Worm (Caenorhabditis elegans): Measurements from ENCODE around the gene stn-2.
A peak's percentile ranks its signal among the peaks of the same experiment; 100 is the strongest.

Gene stn-2

ce11 chrX:7659591-7660433 is 20.6 kb downstream of the stn-2 start:
- TF ChIP-seq dao-5 (tag; optimal IDR thresholded peaks at IDR 0.05) (no peak), him-1 (tag; optimal IDR thresholded peaks at IDR 0.05) (no peak), W03F9.2 (tag; optimal IDR thresholded peaks at IDR 0.05) (no peak)

- TF ChIP-seq dao-5 (tag; optimal IDR thresholded peaks at IDR 0.05) (no peak), W03F9.2 (tag; optimal IDR thresholded peaks at IDR 0.05) (no peak), him-1 (tag; optimal IDR thresholded peaks at IDR 0.05) (no peak)
Measured at ce11 chrX:7656875-7657274, 23.5 kb downstream of the stn-2 start, which contains the start of gene F27D9.12. Gene F27D9.12, minus strand, starts transcription at chrX:7656975.

ce11 chrX:7655469-7656003 is 24.9 kb downstream of the stn-2 start:
- TF ChIP-seq dao-5 (tag; optimal IDR thresholded peaks at IDR 0.05) (no peak), W03F9.2 (tag; optimal IDR thresholded peaks at IDR 0.05) (no peak), him-1 (tag; optimal IDR thresholded peaks at IDR 0.05) (no peak)

- TF ChIP-seq W03F9.2 (tag; optimal IDR thresholded peaks at IDR 0.05), result no peak
- peak; percentile 30 for TF ChIP-seq him-1 (tag; optimal IDR thresholded peaks at IDR 0.05)
- TF ChIP-seq dao-5 (tag; optimal IDR thresholded peaks at IDR 0.05), result no peak
Measured at ce11 chrX:7653708-7654390, 26.6 kb downstream of the stn-2 start.

ce11 chrX:7652308-7652707 is 28.1 kb downstream of the stn-2 start:
- TF ChIP-seq dao-5 (tag; optimal IDR thresholded peaks at IDR 0.05) (no peak), him-1 (tag; optimal IDR thresholded peaks at IDR 0.05) (no peak), W03F9.2 (tag; optimal IDR thresholded peaks at IDR 0.05) (no peak)

ce11 chrX:7651219-7651958 is 29.0 kb downstream of the stn-2 start:
- TF ChIP-seq dao-5 (tag; optimal IDR thresholded peaks at IDR 0.05), result no peak

ce11 chrX:7645313-7645712 is 35.1 kb downstream of the stn-2 start, which contains the start of gene F26A10.2:
Gene F26A10.2, minus strand, starts transcription at chrX:7645413.
- TF ChIP-seq W03F9.2 (tag; optimal IDR thresholded peaks at IDR 0.05) (no peak), him-1 (tag; optimal IDR thresholded peaks at IDR 0.05) (no peak), dao-5 (tag; optimal IDR thresholded peaks at IDR 0.05) (no peak)

ce11 chrX:7640811-7641210 is 39.6 kb downstream of the stn-2 start:
- TF ChIP-seq W03F9.2 (tag; optimal IDR thresholded peaks at IDR 0.05) (no peak), dao-5 (tag; optimal IDR thresholded peaks at IDR 0.05) (no peak), him-1 (tag; optimal IDR thresholded peaks at IDR 0.05) (no peak)

ce11 chrX:7640391-7640790 is 40.0 kb downstream of the stn-2 start:
- TF ChIP-seq dao-5 (tag; optimal IDR thresholded peaks at IDR 0.05), result no peak

- no peak for TF ChIP-seq W03F9.2 (tag; optimal IDR thresholded peaks at IDR 0.05)
- no peak for TF ChIP-seq him-1 (tag; optimal IDR thresholded peaks at IDR 0.05)
Measured at ce11 chrX:7638790-7639189, 41.6 kb downstream of the stn-2 start.

ce11 chrX:7636037-7636436 is 44.4 kb downstream of the stn-2 start:
- no peak for TF ChIP-seq him-1 (tag; optimal IDR thresholded peaks at IDR 0.05)

- TF ChIP-seq him-1 (tag; optimal IDR thresholded peaks at IDR 0.05) (no peak), W03F9.2 (tag; optimal IDR thresholded peaks at IDR 0.05) (no peak), dao-5 (tag; optimal IDR thresholded peaks at IDR 0.05) (no peak)
Measured at ce11 chrX:7627351-7627750, 53.1 kb downstream of the stn-2 start, which contains the start of gene nlp-61. Gene nlp-61, plus strand, starts transcription at chrX:7627651.
